Worm (Caenorhabditis elegans): ENCODE data around the gene sta-2.

Gene sta-2

DNA sequence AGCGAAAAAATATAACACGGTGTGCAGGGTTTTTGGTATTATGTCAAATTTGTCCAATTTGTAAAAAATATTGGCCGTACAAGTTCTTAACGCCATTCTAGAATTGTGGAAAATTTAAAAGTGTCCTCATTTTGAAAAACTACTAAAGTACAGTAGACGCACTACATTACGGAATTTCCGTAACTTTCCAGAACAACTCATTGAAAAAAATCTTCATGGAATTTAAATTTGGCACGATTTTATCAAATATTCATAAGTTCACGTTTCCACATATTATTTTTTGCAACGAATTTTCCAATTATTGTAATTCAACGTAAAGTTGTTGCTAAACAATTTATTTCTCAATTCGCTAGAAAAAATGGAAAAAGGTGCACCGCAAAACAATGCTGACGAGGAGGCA is 26.1 kb upstream of the sta-2 start, which contains the start of gene F40F9.3:
TSS of gene F40F9.3 (plus strand) at position 301 of the 400 bp plus-strand sequence.
- TF ChIP-seq unc-39 (tag; optimal IDR thresholded peaks at IDR 0.05) = no peak
- TF ChIP-seq skn-1 (tag; optimal IDR thresholded peaks at IDR 0.05) = no peak
- no peak for TF ChIP-seq jun-1 (tag; optimal IDR thresholded peaks at IDR 0.05)
- no peak for TF ChIP-seq R02D3.7 (tag; optimal IDR thresholded peaks at IDR 0.05)
- no peak for TF ChIP-seq elt-2 (tag; optimal IDR thresholded peaks at IDR 0.05)
- no peak for TF ChIP-seq pha-4 (tag; optimal IDR thresholded peaks at IDR 0.05)
- TF ChIP-seq egl-5 (tag; optimal IDR thresholded peaks at IDR 0.05) = no peak
- TF ChIP-seq fkh-10 (GFP tag; optimal IDR thresholded peaks at IDR 0.05) = no peak
- TF ChIP-seq fos-1 (tag; optimal IDR thresholded peaks at IDR 0.05) = no peak
- TF ChIP-seq sea-2 (GFP tag; optimal IDR thresholded peaks at IDR 0.05) = no peak
- no peak for TF ChIP-seq elt-1 (tag; optimal IDR thresholded peaks at IDR 0.05)
- no peak for TF ChIP-seq nhr-77 (tag; optimal IDR thresholded peaks at IDR 0.05)
- no peak for TF ChIP-seq unc-62 (GFP tag; optimal IDR thresholded peaks at IDR 0.05)
- no peak for TF ChIP-seq ceh-28 (tag; optimal IDR thresholded peaks at IDR 0.05)
- no peak for TF ChIP-seq nhr-67 (tag; optimal IDR thresholded peaks at IDR 0.05)
- no peak for TF ChIP-seq elt-3 (tag; optimal IDR thresholded peaks at IDR 0.05)
- TF ChIP-seq fkh-2 (tag; optimal IDR thresholded peaks at IDR 0.05) = no peak
- no peak for TF ChIP-seq lin-39 (tag; optimal IDR thresholded peaks at IDR 0.05)

- TF ChIP-seq nhr-25 (tag; optimal IDR thresholded peaks at IDR 0.05) (no peak), ZK546.5 (tag; optimal IDR thresholded peaks at IDR 0.05) (no peak), ceh-28 (tag; optimal IDR thresholded peaks at IDR 0.05) (no peak), ama-1 (optimal IDR thresholded peaks at IDR 0.05) (no peak), unc-62 (GFP tag; optimal IDR thresholded peaks at IDR 0.05) (no peak), zag-1 (tag; optimal IDR thresholded peaks at IDR 0.05) (no peak), snpc-4 (tag; optimal IDR thresholded peaks at IDR 0.05) (no peak), nhr-28 (tag; optimal IDR thresholded peaks at IDR 0.05) (no peak)
Observed at ce11 chrV:9716397-9716796, 24.6 kb upstream of the sta-2 start, which contains the start of gene str-188. Gene str-188, plus strand, starts transcription at chrV:9716697.

- no peak for TF ChIP-seq ztf-11 (tag; optimal IDR thresholded peaks at IDR 0.05)
- peak; percentile 89 for TF ChIP-seq pha-4 (tag; optimal IDR thresholded peaks at IDR 0.05)
Observed at ce11 chrV:9724021-9724671, 16.9 kb upstream of the sta-2 start, which contains the start of gene slcr-46.3. Gene slcr-46.3, minus strand, starts transcription at chrV:9724106.

DNA sequence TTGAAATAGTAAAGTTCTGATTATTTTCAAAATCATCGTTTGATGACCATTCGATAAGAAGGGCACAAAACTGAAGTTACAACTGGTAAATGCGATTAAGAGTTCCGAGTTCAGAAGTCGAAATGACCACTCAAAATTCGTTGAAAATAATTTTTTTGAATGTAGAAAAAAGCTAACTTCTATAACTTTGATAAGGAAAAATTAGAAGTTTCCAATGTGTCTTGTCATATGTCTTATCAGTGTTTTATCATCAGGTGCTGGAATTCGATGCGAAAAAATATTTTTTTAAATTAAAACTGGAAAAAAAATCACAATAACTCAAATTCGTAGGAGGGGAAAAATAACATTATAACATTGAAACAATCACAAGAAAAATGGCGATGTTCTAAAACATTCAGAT is 15.3 kb upstream of the sta-2 start:
- no peak for TF ChIP-seq aly-2 (tag; optimal IDR thresholded peaks at IDR 0.05)
- TF ChIP-seq mml-1 (tag; optimal IDR thresholded peaks at IDR 0.05) = no peak
- TF ChIP-seq nhr-237 (tag; optimal IDR thresholded peaks at IDR 0.05) = no peak
- TF ChIP-seq elt-3 (tag; optimal IDR thresholded peaks at IDR 0.05) = no peak
- TF ChIP-seq lsy-12 (tag; optimal IDR thresholded peaks at IDR 0.05) = no peak
- no peak for TF ChIP-seq snpc-4 (tag; optimal IDR thresholded peaks at IDR 0.05)
- no peak for TF ChIP-seq egl-27 (tag; optimal IDR thresholded peaks at IDR 0.05)
- peak; percentile 7 for TF ChIP-seq pqm-1 (tag; optimal IDR thresholded peaks at IDR 0.05)
- no peak for TF ChIP-seq nfya-1 (tag; optimal IDR thresholded peaks at IDR 0.05; ENCODE audit: insufficient read depth)
- peak; percentile 66 for TF ChIP-seq elt-2 (tag; optimal IDR thresholded peaks at IDR 0.05)
- TF ChIP-seq skn-1 (tag; optimal IDR thresholded peaks at IDR 0.05) = no peak
- peak; percentile 20 for TF ChIP-seq pha-4 (tag; optimal IDR thresholded peaks at IDR 0.05)

DNA sequence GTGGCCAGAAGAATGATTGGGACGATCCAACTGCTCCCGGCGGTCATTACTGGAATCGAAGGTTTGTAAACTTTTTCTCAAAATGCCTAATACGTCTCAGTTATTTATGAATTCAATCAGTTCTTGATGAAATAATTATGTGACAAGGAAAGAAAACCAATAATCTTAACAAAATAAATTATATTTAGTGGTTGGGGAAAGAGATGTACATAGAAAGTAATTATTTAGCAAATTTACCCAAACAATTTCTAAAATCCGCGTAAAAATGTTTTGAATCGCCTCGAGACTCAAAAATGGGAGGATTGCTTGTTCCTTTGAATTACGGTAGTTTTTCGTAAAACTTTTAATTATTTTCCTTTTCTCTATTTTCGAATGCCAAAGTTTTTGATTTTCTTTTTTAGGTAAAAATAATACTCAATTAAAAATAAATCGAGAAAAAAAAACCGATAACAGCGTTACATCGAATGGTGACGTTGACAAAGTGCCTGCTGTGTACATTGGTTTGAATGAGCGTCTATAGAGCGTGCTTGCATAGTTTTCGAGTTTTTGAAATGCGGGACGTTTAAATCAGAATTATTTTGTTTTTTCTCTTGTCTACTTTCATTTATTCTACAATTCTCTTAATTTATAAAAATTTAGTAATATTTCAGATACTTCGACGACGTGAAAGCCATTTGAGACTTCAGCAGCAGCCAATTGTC is 11.4 kb upstream of the sta-2 start, which contains the start of the genes aagr-3 and drap-1:
TSS of gene aagr-3 (minus strand) at position 51 of the 701 bp plus-strand sequence.
TSS of gene drap-1 (plus strand) at position 645 of the 701 bp plus-strand sequence.
- TF ChIP-seq ama-1 (optimal IDR thresholded peaks at IDR 0.05) (peak; percentile 14), pha-4 (tag; optimal IDR thresholded peaks at IDR 0.05) (peak; percentile 96), tbx-2 (tag; optimal IDR thresholded peaks at IDR 0.05) (no peak), pqm-1 (tag; optimal IDR thresholded peaks at IDR 0.05) (peak; percentile 63), nfya-1 (tag; optimal IDR thresholded peaks at IDR 0.05; ENCODE audit: insufficient read depth) (peak; percentile 88), ceh-16 (tag; optimal IDR thresholded peaks at IDR 0.05) (no peak), lin-39 (tag; optimal IDR thresholded peaks at IDR 0.05) (peak; percentile 81), nhr-23 (tag; optimal IDR thresholded peaks at IDR 0.05) (peak; percentile 55), sea-2 (GFP tag; optimal IDR thresholded peaks at IDR 0.05) (no peak), ceh-28 (tag; optimal IDR thresholded peaks at IDR 0.05) (no peak), snpc-4 (tag; optimal IDR thresholded peaks at IDR 0.05) (peak; percentile 44), lin-15B (tag; optimal IDR thresholded peaks at IDR 0.05) (peak; percentile 71), egl-5 (tag; optimal IDR thresholded peaks at IDR 0.05) (peak; percentile 67), elt-2 (tag; optimal IDR thresholded peaks at IDR 0.05) (peak; percentile 68), skn-1 (tag; optimal IDR thresholded peaks at IDR 0.05) (peak; percentile 61), ztf-4 (tag; optimal IDR thresholded peaks at IDR 0.05) (no peak)
